Fruit fly (Drosophila melanogaster): Measurements from ENCODE around the gene Hsc70-4.

Hsc70-4 gene

dm6 chr3R:15208712-15209499 is 33.6 kb upstream of the Hsc70-4 start, which contains the start of the genes Spn88Eb and Mau2 (continued):
- TF ChIP-seq fd3F (GFP tag; optimal IDR thresholded peaks at IDR 0.05) (peak; percentile 34), CG8089 (GFP tag; optimal IDR thresholded peaks at IDR 0.05) (peak; percentile 38), prd (optimal IDR thresholded peaks at IDR 0.05) (no peak), prd (GFP tag; IDR thresholded peaks at IDR 0.05) (peak; percentile 80), CG5180 (GFP tag; optimal IDR thresholded peaks at IDR 0.05) (no peak), grn (GFP tag; optimal IDR thresholded peaks at IDR 0.05) (no peak), TFAM (GFP tag; optimal IDR thresholded peaks at IDR 0.05) (no peak), chif (GFP tag; optimal IDR thresholded peaks at IDR 0.05) (peak; percentile 39 to 55), CG7556 (GFP tag; optimal IDR thresholded peaks at IDR 0.05) (peak; percentile 59), Jarid2 (GFP tag; optimal IDR thresholded peaks at IDR 0.05) (no peak), CG17186 (GFP tag; optimal IDR thresholded peaks at IDR 0.05) (peak; percentile 52), CG10543 (GFP tag; optimal IDR thresholded peaks at IDR 0.05) (peak; percentile 64), dm (GFP tag; optimal IDR thresholded peaks at IDR 0.05) (peak; percentile 49), CG4360 (GFP tag; IDR thresholded peaks at IDR 0.05) (no peak), sens (GFP tag) (peak; percentile 89), nmo (GFP tag; optimal IDR thresholded peaks at IDR 0.05) (peak; percentile 62), CG10431 (GFP tag; optimal IDR thresholded peaks at IDR 0.05) (no peak), C15 (GFP tag; IDR thresholded peaks at IDR 0.05) (no peak), MTF-1 (GFP tag; optimal IDR thresholded peaks at IDR 0.05; ENCODE audit: borderline replicate concordance) (peak; percentile 4), Sry-δ (GFP tag; optimal IDR thresholded peaks at IDR 0.05) (peak; percentile 90), ken (GFP tag; IDR thresholded peaks at IDR 0.05) (peak; percentile 82), stc (GFP tag; IDR thresholded peaks at IDR 0.05) (peak; percentile 56; the same call in 1 of the 2 replicates), en (GFP tag; optimal IDR thresholded peaks at IDR 0.05) (no peak), tgo (GFP tag; IDR thresholded peaks at IDR 0.05) (peak; percentile 59), CG13624 (GFP tag; optimal IDR thresholded peaks at IDR 0.05) (peak; percentile 30), fru (optimal IDR thresholded peaks at IDR 0.05) (no peak), CG11696 (GFP tag; IDR thresholded peaks at IDR 0.05) (no peak), exex (tag; optimal IDR thresholded peaks at IDR 0.05) (no peak), Xrp1 (GFP tag; IDR thresholded peaks at IDR 0.05) (peak; percentile 78), Dref (GFP tag; IDR thresholded peaks at IDR 0.05) (peak; percentile 73), CG11398 (GFP tag; optimal IDR thresholded peaks at IDR 0.05) (no peak), Dbx (GFP tag; IDR thresholded peaks at IDR 0.05) (peak; percentile 82), luna (GFP tag; optimal IDR thresholded peaks at IDR 0.05) (no peak), Lim3 (GFP tag; IDR thresholded peaks at IDR 0.05) (no peak), CG17912 (GFP tag; optimal IDR thresholded peaks at IDR 0.05) (peak; percentile 26), CG4854 (GFP tag; optimal IDR thresholded peaks at IDR 0.05) (no peak), CG12071 (GFP tag; optimal IDR thresholded peaks at IDR 0.05) (no peak), CG14014 (GFP tag; IDR thresholded peaks at IDR 0.05) (peak; percentile 36), Neu2 (GFP tag; optimal IDR thresholded peaks at IDR 0.05; ENCODE audit: borderline replicate concordance) (no peak), ac (GFP tag; optimal IDR thresholded peaks at IDR 0.05) (no peak), btn (GFP tag; optimal IDR thresholded peaks at IDR 0.05) (no peak), CG18011 (GFP tag; optimal IDR thresholded peaks at IDR 0.05) (peak; percentile 23), ftz-f1 (GFP tag; optimal IDR thresholded peaks at IDR 0.05) (peak; percentile 90), CG10565 (GFP tag; optimal IDR thresholded peaks at IDR 0.05) (no peak), dmrt99B (tag; optimal IDR thresholded peaks at IDR 0.05) (no peak), gem (tag; optimal IDR thresholded peaks at IDR 0.05) (no peak), CG18619 (GFP tag; optimal IDR thresholded peaks at IDR 0.05) (peak; percentile 45), CG18262 (tag; optimal IDR thresholded peaks at IDR 0.05) (peak; percentile 55), ssp (GFP tag; IDR thresholded peaks at IDR 0.05) (peak; percentile 82), danr (GFP tag; IDR thresholded peaks at IDR 0.05) (no peak), CG6683 (GFP tag; optimal IDR thresholded peaks at IDR 0.05) (peak; percentile 23)
